Worm (Caenorhabditis elegans) whole organism, L4/young adult: ENCODE measurements around the gene cest-10.

Experiments
- W03F9.2 ChIP-seq: fragments of 150-350 bp; optimal IDR thresholded peaks from 2 replicates; lab custom pipeline; 2014; ENCODE audit warnings: missing biosample characterization, missing genetic modification characterization
- dao-5 ChIP-seq: sonication (generic microtip); optimal IDR thresholded peaks from 2 replicates; lab custom pipeline; 2016; ENCODE audit warnings: missing genotype, missing genetic modification characterization, moderate library complexity, missing compliant biosample characterization
- him-1 ChIP-seq: sonication (generic microtip); optimal IDR thresholded peaks from 2 replicates; lab custom pipeline; 2016; ENCODE audit warnings: missing genotype, missing genetic modification reagents, missing genetic modification characterization, missing compliant biosample characterization

The cest-10 gene

ce11 chrIV:7190409-7190808 lies 10.1 kb downstream of the cest-10 start:
- no peak for TF ChIP-seq dao-5
- no peak for TF ChIP-seq him-1
- no peak for TF ChIP-seq W03F9.2

- TF ChIP-seq dao-5 (no peak), him-1 (no peak), W03F9.2 (no peak)
Observed at ce11 chrIV:7191745-7192144, 11.4 kb downstream of the cest-10 start, which contains the start of gene R13A1.5. Gene R13A1.5, minus strand, starts transcription at chrIV:7191845.

ce11 chrIV:7195734-7196133 lies 15.4 kb downstream of the cest-10 start, which contains the start of gene best-16:
Gene best-16, minus strand, starts transcription at chrIV:7195834.
- TF ChIP-seq dao-5 (no peak), him-1 (no peak), W03F9.2 (no peak)

ce11 chrIV:7196853-7197252 lies 16.5 kb downstream of the cest-10 start, which contains the start of gene unc-8:
Gene unc-8, plus strand, starts transcription at chrIV:7197153.
- TF ChIP-seq him-1: no peak
- TF ChIP-seq W03F9.2: no peak
- TF ChIP-seq dao-5: no peak

- TF ChIP-seq him-1 (no peak), dao-5 (no peak), W03F9.2 (no peak)
Observed at ce11 chrIV:7203696-7204095, 23.3 kb downstream of the cest-10 start, which contains the start of gene R13A1.3. Gene R13A1.3, plus strand, starts transcription at chrIV:7203996.

- TF ChIP-seq W03F9.2 (no peak), him-1 (no peak), dao-5 (no peak)
Observed at ce11 chrIV:7205969-7206368, 25.6 kb downstream of the cest-10 start, which contains the start of gene kcc-1. Gene kcc-1, plus strand, starts transcription at chrIV:7206269.

- TF ChIP-seq W03F9.2 (no peak), dao-5 (no peak), him-1 (no peak)
Observed at ce11 chrIV:7208961-7209360, 28.6 kb downstream of the cest-10 start.

ce11 chrIV:7211313-7211712 lies 31.0 kb downstream of the cest-10 start:
- TF ChIP-seq him-1 (no peak), dao-5 (no peak), W03F9.2 (no peak)

- no peak for TF ChIP-seq W03F9.2
Observed at ce11 chrIV:7212769-7213168, 32.4 kb downstream of the cest-10 start.

ce11 chrIV:7216210-7216609 lies 35.9 kb downstream of the cest-10 start:
- no peak for TF ChIP-seq dao-5
- no peak for TF ChIP-seq him-1
- no peak for TF ChIP-seq W03F9.2

- no peak for TF ChIP-seq W03F9.2
- no peak for TF ChIP-seq dao-5
- no peak for TF ChIP-seq him-1
Observed at ce11 chrIV:7219398-7220087, 39.2 kb downstream of the cest-10 start, which contains the start of the genes glb-23 and R13A1.1. Gene glb-23, minus strand, starts transcription at chrIV:7219498. Gene R13A1.1, plus strand, starts transcription at chrIV:7220037.

ce11 chrIV:7222088-7222487 lies 41.7 kb downstream of the cest-10 start:
- TF ChIP-seq dao-5 (no peak), him-1 (no peak), W03F9.2 (no peak)

ce11 chrIV:7227072-7227471 lies 46.7 kb downstream of the cest-10 start, which contains the start of gene R13A1.10:
Gene R13A1.10, minus strand, starts transcription at chrIV:7227172.
- no peak for TF ChIP-seq him-1
- TF ChIP-seq dao-5: no peak
- no peak for TF ChIP-seq W03F9.2

- no peak for TF ChIP-seq him-1
- no peak for TF ChIP-seq dao-5
Observed at ce11 chrIV:7228208-7228607, 47.9 kb downstream of the cest-10 start, which contains the start of gene D2024.5. Gene D2024.5, minus strand, starts transcription at chrIV:7228308.

ce11 chrIV:7230198-7230597 lies 49.8 kb downstream of the cest-10 start, which contains the start of gene cap-1:
Gene cap-1, minus strand, starts transcription at chrIV:7230223.
- TF ChIP-seq him-1 (no peak), W03F9.2 (peak; percentile 91), dao-5 (no peak)

- TF ChIP-seq dao-5 (no peak), him-1 (no peak), W03F9.2 (no peak)
Observed at ce11 chrIV:7230935-7231334, 50.6 kb downstream of the cest-10 start, which contains the start of gene D2024.4. Gene D2024.4, plus strand, starts transcription at chrIV:7231235.
